Worm (Caenorhabditis elegans): ENCODE measurements around the gene ZK328.6.

Gene ZK328.6

ce11 chrIII:5982753-5983390, 47.5 kb downstream of the ZK328.6 start:
- no peak for TF ChIP-seq him-1 (tag; optimal IDR thresholded peaks at IDR 0.05)

- TF ChIP-seq W03F9.2 (tag; optimal IDR thresholded peaks at IDR 0.05) (no peak), him-1 (tag; optimal IDR thresholded peaks at IDR 0.05) (no peak)
Measured at ce11 chrIII:5982026-5982425, 48.4 kb downstream of the ZK328.6 start, which contains the start of gene frm-2. Gene frm-2, minus strand, starts transcription at chrIII:5982126.

ce11 chrIII:5981407-5981806, 49.0 kb downstream of the ZK328.6 start:
- TF ChIP-seq W03F9.2 (tag; optimal IDR thresholded peaks at IDR 0.05) (no peak), him-1 (tag; optimal IDR thresholded peaks at IDR 0.05) (no peak), dao-5 (tag; optimal IDR thresholded peaks at IDR 0.05) (no peak)

- TF ChIP-seq W03F9.2 (tag; optimal IDR thresholded peaks at IDR 0.05), result no peak
- TF ChIP-seq him-1 (tag; optimal IDR thresholded peaks at IDR 0.05), result no peak
- no peak for TF ChIP-seq dao-5 (tag; optimal IDR thresholded peaks at IDR 0.05)
Measured at ce11 chrIII:5980274-5980918, 50.0 kb downstream of the ZK328.6 start.
